Fruit fly (Drosophila melanogaster): ENCODE measurements around the gene CG9813.

DNA sequence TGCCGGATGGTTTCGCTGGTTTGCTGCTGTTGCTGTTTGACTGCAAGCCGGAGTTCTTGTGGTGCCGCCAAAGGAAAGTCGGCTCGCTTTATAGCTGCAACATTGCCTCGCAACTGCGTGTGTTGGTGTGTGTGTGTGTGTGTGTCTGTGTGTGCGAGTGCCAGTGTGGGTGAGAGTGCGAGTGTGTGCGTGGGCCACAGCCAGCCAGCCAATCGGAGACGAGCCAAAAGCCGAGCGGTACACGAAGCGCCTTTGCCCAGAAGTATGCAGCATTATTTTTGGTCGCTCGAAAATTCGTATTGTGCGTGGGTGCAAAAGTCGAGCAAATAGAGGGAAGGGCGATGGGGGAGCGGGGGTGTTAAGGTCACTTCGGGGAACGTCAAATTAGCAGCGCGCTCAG, 15.6 kb upstream of the CG9813 start, which contains the start of gene CCHa2:
- TF ChIP-seq CG9876 (GFP tag; optimal IDR thresholded peaks at IDR 0.05) (no peak), oc (tag; optimal IDR thresholded peaks at IDR 0.05) (no peak), zen2 (GFP tag; IDR thresholded peaks at IDR 0.05; ENCODE audit: partially characterized antibody) (no peak), Hmr (GFP tag; optimal IDR thresholded peaks at IDR 0.05) (no peak), NFAT (GFP tag; IDR thresholded peaks at IDR 0.05) (no peak), Oaz (GFP tag; IDR thresholded peaks at IDR 0.05) (no peak)
